Worm (Caenorhabditis elegans): ENCODE results near the gene F57B9.3.

- TF ChIP-seq T22C8.4 (GFP tag; IDR thresholded peaks at IDR 0.05): no peak
- TF ChIP-seq klf-2 (GFP tag; conservative IDR thresholded peaks at IDR 0.05): no peak
- no peak for TF ChIP-seq flt-1 (GFP tag; IDR thresholded peaks at IDR 0.05)
- TF ChIP-seq med-1 (GFP tag; optimal IDR thresholded peaks at IDR 0.05; ENCODE audit: insufficient read depth): no peak
- TF ChIP-seq tab-1 (GFP tag; IDR thresholded peaks at IDR 0.05): no peak
- no peak for TF ChIP-seq cog-1 (tag; optimal IDR thresholded peaks at IDR 0.05)
- no peak for TF ChIP-seq ztf-29 (GFP tag; IDR thresholded peaks at IDR 0.05)
- TF ChIP-seq ztf-23 (GFP tag; IDR thresholded peaks at IDR 0.05): no peak
Measured at ce11 chrIII:6897587-6898064, 42.0 kb upstream of the F57B9.3 start, which contains the start of gene T07E3.4.
